Worm (Caenorhabditis elegans) whole organism, mixed stage, embryonic: ENCODE data around the gene rdl-1.

Source experiments
- drap-1 ChIP-seq: fragments of 200-800 bp; sonication (Bioruptor generic); optimal IDR thresholded peaks from 3 replicates; lab custom pipeline; 2018; ENCODE audit warnings: mild to moderate bottlenecking, missing genetic modification characterization, missing compliant biosample characterization
- elt-3 ChIP-seq: fragments of 150-350 bp; optimal IDR thresholded peaks from 2 replicates; lab custom pipeline; 2014; ENCODE audit warnings: missing biosample characterization, missing genetic modification characterization
- flh-1 ChIP-seq: fragments of 200-800 bp; sonication (Bioruptor generic); optimal IDR thresholded peaks from 2 replicates; lab custom pipeline; 2018; ENCODE audit warnings: mild to moderate bottlenecking, missing genetic modification characterization, moderate library complexity, missing compliant biosample characterization
- lin-13 ChIP-seq: fragments of 150-350 bp; optimal IDR thresholded peaks from 2 replicates; lab custom pipeline; 2014; ENCODE audit warnings: missing biosample characterization, missing genetic modification characterization
- lsy-2 ChIP-seq: fragments of 150-350 bp; optimal IDR thresholded peaks from 2 replicates; lab custom pipeline; 2014; ENCODE audit warnings: missing biosample characterization, missing genetic modification characterization
- mab-5 ChIP-seq: fragments of 150-350 bp; optimal IDR thresholded peaks from 2 replicates; lab custom pipeline; 2014; ENCODE audit warnings: missing biosample characterization, missing genetic modification characterization
- pha-4 ChIP-seq: fragments of 150-350 bp; optimal IDR thresholded peaks from 2 replicates; lab custom pipeline; 2018; ENCODE audit warnings: missing biosample characterization, missing genetic modification reagents, missing genetic modification characterization
- snpc-4 ChIP-seq: fragments of 150-350 bp; optimal IDR thresholded peaks from 2 replicates; lab custom pipeline; 2014; ENCODE audit warnings: missing biosample characterization, missing genetic modification characterization
- unc-120 ChIP-seq: sonication (generic microtip); optimal IDR thresholded peaks from 2 replicates; lab custom pipeline; 2017; ENCODE audit warnings: missing genetic modification characterization, missing compliant biosample characterization; ENCODE audit not compliant: poor library complexity, severe bottlenecking
- unc-39 ChIP-seq: fragments of 150-350 bp; optimal IDR thresholded peaks from 2 replicates; lab custom pipeline; 2014; ENCODE audit warnings: missing biosample characterization, missing genetic modification characterization
- unc-62 ChIP-seq: fragments of 150-350 bp; optimal IDR thresholded peaks from 2 replicates; lab custom pipeline; 2014; ENCODE audit warnings: missing biosample characterization, missing genetic modification reagents, missing genetic modification characterization

DNA sequence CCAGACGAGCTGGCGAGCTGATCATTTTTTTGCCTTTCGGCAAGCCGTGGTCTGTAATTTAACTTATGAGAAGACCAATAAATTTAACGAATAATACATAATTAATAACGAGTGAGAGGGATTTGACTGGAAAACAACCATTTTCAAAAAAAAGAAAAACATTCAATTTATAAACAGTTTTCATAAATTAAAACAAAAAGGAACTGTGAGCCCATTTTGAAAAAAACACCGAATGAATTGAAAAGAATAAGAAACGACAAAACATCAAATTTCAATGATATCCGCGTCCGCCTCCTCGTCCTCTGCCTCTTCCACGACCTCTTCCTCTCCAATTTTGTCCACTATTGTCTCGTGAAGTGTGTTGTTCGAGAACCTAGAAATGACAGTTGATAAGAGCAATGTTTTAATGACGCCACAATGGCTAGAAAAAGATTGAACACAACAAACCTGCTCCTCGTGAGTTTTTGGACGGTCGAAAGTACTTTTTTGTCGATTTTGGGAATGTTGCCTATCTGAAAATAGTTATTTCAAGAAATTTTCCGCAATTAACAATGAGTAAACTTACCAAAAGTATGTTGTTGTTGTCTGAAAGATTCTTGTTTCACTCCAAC is 13.8 kb upstream of the rdl-1 start, which contains the start of gene tag-321:
- TF ChIP-seq snpc-4 (no peak), unc-62 (GFP tag; lab: Kevin White, UChicago) (no peak), unc-39 (tag; lab: Kevin White, UChicago) (no peak), unc-120 (tag; lab: Kevin White, UChicago) (no peak), mab-5 (tag; lab: Kevin White, UChicago) (no peak), drap-1 (no peak), elt-3 (tag; lab: Kevin White, UChicago) (no peak), pha-4 (tag; lab: Kevin White, UChicago) (no peak), lin-13 (tag; lab: Kevin White, UChicago) (no peak), flh-1 (GFP tag; lab: Kevin White, UChicago) (no peak), lsy-2 (tag; lab: Kevin White, UChicago) (no peak)
